Worm (Caenorhabditis elegans) whole organism, young adult: Measurements from ENCODE around the gene tag-329.
A peak's percentile ranks its signal among the peaks of the same experiment; 100 is the strongest.

ENCODE experiments used
- B0035.1 ChIP-seq: sonication (generic microtip); optimal IDR thresholded peaks from 2 replicates; lab custom pipeline; 2016; ENCODE audit warnings: missing genetic modification characterization, mild to moderate bottlenecking, missing compliant biosample characterization, missing genotype, missing genetic modification reagents
- B0336.3 ChIP-seq: fragments of 200-800 bp; sonication (Bioruptor generic); IDR thresholded peaks from 2 replicates; pipeline ENCODE4 v1.3.6; 2022; ENCODE audit warnings: missing genetic modification characterization, missing compliant biosample characterization
- C06A6.2 ChIP-seq: fragments of 200-800 bp; sonication (Bioruptor generic); conservative IDR thresholded peaks from 2 replicates; pipeline ENCODE4 v1.3.6; 2022; ENCODE audit warnings: missing genetic modification characterization, missing compliant biosample characterization
- F22D6.2 ChIP-seq: sonication (generic microtip); optimal IDR thresholded peaks from 2 replicates; lab custom pipeline; 2016; ENCODE audit warnings: mild to moderate bottlenecking, missing genetic modification characterization, missing compliant biosample characterization
- F52B5.7 ChIP-seq: sonication (generic microtip); optimal IDR thresholded peaks from 2 replicates; lab custom pipeline; 2016; ENCODE audit warnings: mild to moderate bottlenecking, missing genetic modification characterization, missing compliant biosample characterization
- Y53F4B.3 ChIP-seq: fragments of 200-800 bp; sonication (Bioruptor generic); IDR thresholded peaks from 2 replicates; pipeline ENCODE4 v1.3.6; 2022; ENCODE audit warnings: missing genetic modification reagents, missing genetic modification characterization, missing compliant biosample characterization
- Y53G8AR.9 ChIP-seq: fragments of 200-800 bp; sonication (Bioruptor generic); conservative IDR thresholded peaks from 2 replicates; pipeline ENCODE4 v1.3.6; 2022; ENCODE audit warnings: missing genetic modification reagents, missing genetic modification characterization, missing compliant biosample characterization
- ZK185.1 ChIP-seq: sonication (generic microtip); optimal IDR thresholded peaks from 2 replicates; lab custom pipeline; 2016; ENCODE audit warnings: mild to moderate bottlenecking, missing genetic modification characterization, missing compliant biosample characterization; ENCODE audit not compliant: poor library complexity, severe bottlenecking
- akir-1 ChIP-seq: fragments of 200-800 bp; sonication (Bioruptor generic); optimal IDR thresholded peaks from 2 replicates; lab custom pipeline; 2018; ENCODE audit warnings: mild to moderate bottlenecking, missing genetic modification characterization, moderate library complexity, missing compliant biosample characterization
- ama-1 ChIP-seq, 3 experiments: fragments of 150-350 bp in 1 of 3; sonication (generic microtip) in 2 of 3; optimal IDR thresholded peaks; 2 replicates each; lab custom pipeline; 2014 to 2018; ENCODE audit warnings: missing biosample characterization in 2 of 3, missing genetic modification characterization in 2 of 3, missing genetic modification reagents in 2 of 3
- aptf-2 ChIP-seq: fragments of 200-800 bp; sonication (Bioruptor generic); conservative IDR thresholded peaks from 2 replicates; pipeline ENCODE4 v1.3.6; 2022; ENCODE audit warnings: missing genetic modification reagents, missing genetic modification characterization, missing compliant biosample characterization
- aptf-3 ChIP-seq: fragments of 200-800 bp; sonication (Bioruptor generic); IDR thresholded peaks from 2 replicates; pipeline ENCODE4 v1.3.6; 2022; ENCODE audit warnings: missing genetic modification characterization, missing compliant biosample characterization
- bed-2 ChIP-seq: fragments of 200-800 bp; sonication (Bioruptor generic); IDR thresholded peaks from 2 replicates; pipeline ENCODE4 v1.3.6; 2022; ENCODE audit warnings: missing genetic modification reagents, missing genetic modification characterization, missing compliant biosample characterization
- ccch-3 ChIP-seq: fragments of 200-800 bp; sonication (Bioruptor generic); optimal IDR thresholded peaks from 2 replicates; lab custom pipeline; 2018; ENCODE audit warnings: mild to moderate bottlenecking, missing genetic modification characterization, missing compliant biosample characterization
- cebp-2 ChIP-seq: fragments of 200-800 bp; sonication (Bioruptor generic); IDR thresholded peaks from 2 replicates; pipeline ENCODE4 v1.3.6; 2022; ENCODE audit warnings: missing genetic modification characterization, missing compliant biosample characterization
- ceh-40 ChIP-seq: fragments of 200-800 bp; sonication (Bioruptor generic); IDR thresholded peaks from 2 replicates; pipeline ENCODE4 v1.3.6; 2022; ENCODE audit warnings: missing genetic modification characterization, missing compliant biosample characterization
- ceh-58 ChIP-seq: fragments of 200-800 bp; sonication (Bioruptor generic); IDR thresholded peaks from 2 replicates; pipeline ENCODE4 v1.3.6; 2022; ENCODE audit warnings: missing genetic modification characterization, missing compliant biosample characterization
- ceh-79 ChIP-seq: sonication (generic microtip); optimal IDR thresholded peaks from 2 replicates; lab custom pipeline; 2017; ENCODE audit warnings: mild to moderate bottlenecking, missing genetic modification characterization, missing compliant biosample characterization
- chd-7 ChIP-seq: sonication (generic microtip); optimal IDR thresholded peaks from 2 replicates; lab custom pipeline; 2016; ENCODE audit warnings: mild to moderate bottlenecking, missing genetic modification characterization, moderate library complexity, missing compliant biosample characterization
- dpff-1 ChIP-seq: sonication (generic microtip); optimal IDR thresholded peaks from 2 replicates; lab custom pipeline; 2017; ENCODE audit warnings: mild to moderate bottlenecking, missing genetic modification characterization, missing compliant biosample characterization
- egl-44 ChIP-seq: fragments of 200-800 bp; sonication (Bioruptor generic); IDR thresholded peaks from 2 replicates; pipeline ENCODE4 v1.3.6; 2022; ENCODE audit warnings: missing genetic modification reagents, missing genetic modification characterization, missing compliant biosample characterization
- ekl-4 ChIP-seq: fragments of 200-800 bp; sonication (Bioruptor generic); IDR thresholded peaks from 2 replicates; pipeline ENCODE4 v1.3.6; 2022; ENCODE audit warnings: missing genetic modification reagents, missing genetic modification characterization, missing compliant biosample characterization
- gei-17 ChIP-seq: fragments of 200-800 bp; sonication (Bioruptor generic); optimal IDR thresholded peaks from 2 replicates; lab custom pipeline; 2018; ENCODE audit warnings: mild to moderate bottlenecking, missing genetic modification characterization, missing compliant biosample characterization
- hmg-20 ChIP-seq: fragments of 200-800 bp; sonication (Bioruptor generic); IDR thresholded peaks from 2 replicates; pipeline ENCODE4 v1.3.6; 2022; ENCODE audit warnings: missing genetic modification reagents, missing genetic modification characterization, missing compliant biosample characterization
- hrde-1 ChIP-seq: sonication (generic microtip); optimal IDR thresholded peaks from 2 replicates; lab custom pipeline; 2016; ENCODE audit warnings: missing genetic modification characterization, mild to moderate bottlenecking, missing compliant biosample characterization, moderate library complexity, missing genotype, missing genetic modification reagents, borderline replicate concordance
- hsf-1 ChIP-seq: fragments of 200-800 bp; sonication (Bioruptor generic); IDR thresholded peaks from 2 replicates; pipeline ENCODE4 v1.3.6; 2022; ENCODE audit warnings: missing genetic modification reagents, missing genetic modification characterization, missing compliant biosample characterization
- lin-26 ChIP-seq: fragments of 200-800 bp; sonication (Bioruptor generic); IDR thresholded peaks from 2 replicates; pipeline ENCODE4 v1.3.6; 2022; ENCODE audit warnings: missing genetic modification reagents, missing genetic modification characterization, missing compliant biosample characterization
- lin-54 ChIP-seq: fragments of 200-800 bp; sonication (Bioruptor generic); optimal IDR thresholded peaks from 2 replicates; lab custom pipeline; 2018; ENCODE audit warnings: mild to moderate bottlenecking, missing genetic modification characterization, missing compliant biosample characterization
- lsl-1 ChIP-seq: fragments of 200-800 bp; sonication (Bioruptor generic); optimal IDR thresholded peaks from 2 replicates; lab custom pipeline; 2018; ENCODE audit warnings: mild to moderate bottlenecking, missing genetic modification characterization, moderate library complexity, missing compliant biosample characterization
- madf-10 ChIP-seq: sonication (generic microtip); optimal IDR thresholded peaks from 2 replicates; lab custom pipeline; 2016; ENCODE audit warnings: mild to moderate bottlenecking, missing genetic modification characterization, missing compliant biosample characterization
- madf-6 ChIP-seq: fragments of 200-800 bp; sonication (Bioruptor generic); IDR thresholded peaks from 2 replicates; pipeline ENCODE4 v1.3.6; 2022; ENCODE audit warnings: missing genetic modification reagents, missing genetic modification characterization, missing compliant biosample characterization
- madf-8 ChIP-seq: fragments of 200-800 bp; sonication (Bioruptor generic); conservative IDR thresholded peaks from 2 replicates; pipeline ENCODE4 v1.3.6; 2022; ENCODE audit warnings: missing genetic modification reagents, missing genetic modification characterization, missing compliant biosample characterization
- nhr-27 ChIP-seq: fragments of 200-800 bp; sonication (Bioruptor generic); optimal IDR thresholded peaks from 2 replicates; lab custom pipeline; 2018; ENCODE audit warnings: mild to moderate bottlenecking, missing genetic modification characterization, moderate library complexity, missing compliant biosample characterization
- nhr-90 ChIP-seq: sonication (generic microtip); optimal IDR thresholded peaks from 2 replicates; lab custom pipeline; 2016; ENCODE audit warnings: missing genotype, mild to moderate bottlenecking, missing genetic modification characterization, missing compliant biosample characterization
- pbrm-1 ChIP-seq: fragments of 200-800 bp; sonication (Bioruptor generic); IDR thresholded peaks from 2 replicates; pipeline ENCODE4 v1.3.6; 2022; ENCODE audit warnings: missing genetic modification reagents, missing genetic modification characterization, missing compliant biosample characterization
- rcor-1 ChIP-seq: fragments of 200-800 bp; sonication (Bioruptor generic); IDR thresholded peaks from 2 replicates; pipeline ENCODE4 v1.3.6; 2022; ENCODE audit warnings: missing genetic modification reagents, missing genetic modification characterization, missing compliant biosample characterization
- repo-1 ChIP-seq: sonication (generic microtip); optimal IDR thresholded peaks from 2 replicates; lab custom pipeline; 2017; ENCODE audit warnings: mild to moderate bottlenecking, missing genetic modification characterization, missing compliant biosample characterization
- sea-2 ChIP-seq: fragments of 200-800 bp; sonication (Bioruptor generic); IDR thresholded peaks from 2 replicates; pipeline ENCODE4 v1.3.6; 2022; ENCODE audit warnings: missing genetic modification characterization, missing compliant biosample characterization
- snpc-1.3 ChIP-seq: sonication (generic microtip); optimal IDR thresholded peaks from 2 replicates; lab custom pipeline; 2017; ENCODE audit warnings: missing genetic modification characterization, mild to moderate bottlenecking, missing compliant biosample characterization, antibody characterized with exemption, moderate library complexity, missing genotype, missing genetic modification reagents; ENCODE audit not compliant: insufficient read depth
- snpc-3.4 ChIP-seq: sonication (generic microtip); optimal IDR thresholded peaks from 2 replicates; lab custom pipeline; 2017; ENCODE audit warnings: missing genetic modification characterization, mild to moderate bottlenecking, missing compliant biosample characterization, antibody characterized with exemption, moderate library complexity, missing genotype, missing genetic modification reagents
- snpc-4 ChIP-seq, 5 experiments: fragments of 150-350 bp in 1 of 5; sonication (generic microtip) in 4 of 5; optimal IDR thresholded peaks; 2 replicates each; lab custom pipeline; 2014 to 2018; ENCODE audit warnings: missing genetic modification characterization in 5 of 5, missing biosample characterization in 3 of 5, antibody characterized with exemption in 2 of 5, mild to moderate bottlenecking in 2 of 5, missing compliant biosample characterization in 2 of 5, missing genotype in 2 of 5, moderate library complexity in 2 of 5, missing genetic modification reagents in 1 of 5
- unc-130 ChIP-seq: sonication (generic microtip); optimal IDR thresholded peaks from 2 replicates; lab custom pipeline; 2016; ENCODE audit warnings: missing genetic modification reagents, missing genetic modification characterization, missing compliant biosample characterization
- xnd-1 ChIP-seq: sonication (generic microtip); optimal IDR thresholded peaks from 2 replicates; lab custom pipeline; 2016; ENCODE audit warnings: missing genotype, missing genetic modification reagents, missing genetic modification characterization, missing compliant biosample characterization
- zim-3 ChIP-seq: sonication (generic microtip); optimal IDR thresholded peaks from 2 replicates; lab custom pipeline; 2017; ENCODE audit warnings: mild to moderate bottlenecking, missing genetic modification characterization, moderate library complexity, missing compliant biosample characterization
- ztf-3 ChIP-seq: fragments of 200-800 bp; sonication (Bioruptor generic); optimal IDR thresholded peaks from 2 replicates; lab custom pipeline; 2018; ENCODE audit warnings: mild to moderate bottlenecking, missing genetic modification characterization, missing compliant biosample characterization

The tag-329 gene

DNA sequence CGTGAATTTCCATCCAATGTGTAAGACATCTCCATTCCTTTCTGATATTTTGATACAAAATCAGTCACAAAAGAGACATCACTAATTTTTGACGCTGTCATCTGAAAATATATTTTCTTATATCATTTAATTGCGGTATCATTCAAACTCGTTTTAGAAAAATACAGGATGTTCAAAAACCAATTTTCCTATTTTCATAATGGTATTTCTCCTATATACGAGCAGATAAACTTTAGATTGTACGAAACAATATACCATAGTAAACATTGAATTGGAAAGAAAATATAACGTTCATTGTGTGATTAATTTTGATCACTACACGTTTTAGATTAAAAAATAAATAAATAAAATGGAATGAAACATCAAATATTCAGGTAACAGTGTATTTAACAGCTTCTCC, 6.8 kb downstream of the tag-329 start, which contains the start of gene C50F4.16:
TSS of gene C50F4.16 (minus strand) at position 101 of the 400 bp plus-strand sequence.
- 0 out of 2 replicates have a peak, but pooled peaks have one; percentile 31 for TF ChIP-seq madf-6 (GFP tag; lab: Robert Waterston, UW)
- TF ChIP-seq bed-2 (GFP tag; lab: Robert Waterston, UW) = no peak
- no peak for TF ChIP-seq nhr-90 (tag; lab: Kevin White, UChicago)
- TF ChIP-seq aptf-2 (GFP tag; lab: Robert Waterston, UW) = no peak
- no peak for TF ChIP-seq hrde-1 (tag; lab: Kevin White, UChicago)
- no peak for TF ChIP-seq ceh-79
- no peak for TF ChIP-seq ama-1 (optimal IDR thresholded peaks at IDR 0.05; lab: Kevin White, UChicago)
- TF ChIP-seq ama-1 (GFP tag; optimal IDR thresholded peaks at IDR 0.05; lab: Kevin White, UChicago) = peak in 1 of 2 experiments; percentile 26
- no peak for TF ChIP-seq ccch-3 (GFP tag; lab: Kevin White, UChicago)
- TF ChIP-seq hmg-20 (GFP tag; lab: Robert Waterston, UW) = no peak
- TF ChIP-seq madf-8 (GFP tag; lab: Robert Waterston, UW) = no peak
- TF ChIP-seq akir-1 (GFP tag; lab: Kevin White, UChicago) = no peak

DNA sequence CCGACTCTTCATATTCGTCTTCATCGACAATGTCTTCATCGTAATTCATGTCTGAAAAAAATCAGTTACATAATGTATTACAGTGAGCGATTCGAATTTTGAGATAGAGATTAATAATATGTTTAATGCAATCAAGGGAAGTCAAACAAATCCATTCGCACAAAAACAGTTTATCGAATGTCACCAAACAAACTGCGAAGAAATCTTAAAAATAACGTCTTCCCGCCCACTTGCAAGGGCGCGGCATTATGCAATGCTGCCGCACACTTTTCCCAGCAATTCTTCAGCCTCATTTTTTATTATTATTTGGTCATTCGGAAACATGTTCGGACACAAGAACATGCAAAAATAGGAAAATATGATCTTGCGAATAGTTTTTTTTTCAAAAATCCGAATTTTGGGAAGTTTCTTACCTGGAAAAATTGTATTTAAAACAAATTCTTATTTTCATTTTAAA, 9.5 kb downstream of the tag-329 start, which contains the start of gene mdf-1:
TSS of gene mdf-1 (minus strand) at position 51 of the 457 bp plus-strand sequence.
- TF ChIP-seq nhr-27 (tag; lab: Kevin White, UChicago) (no peak), Y53G8AR.9 (GFP tag; lab: Robert Waterston, UW) (no peak), C06A6.2 (peak; percentile 63), ztf-3 (no peak), lin-26 (GFP tag; lab: Robert Waterston, UW) (no peak), aptf-3 (GFP tag; lab: Robert Waterston, UW) (no peak), dpff-1 (tag; lab: Kevin White, UChicago) (no peak), snpc-3.4 (tag; lab: Kevin White, UChicago) (peak; percentile 52), unc-130 (GFP tag; lab: Kevin White, UChicago) (no peak), repo-1 (tag; lab: Kevin White, UChicago) (peak; percentile 57), ekl-4 (GFP tag; lab: Robert Waterston, UW) (no peak), hsf-1 (GFP tag; lab: Robert Waterston, UW) (no peak), madf-8 (GFP tag; lab: Robert Waterston, UW) (no peak), lin-54 (GFP tag; lab: Kevin White, UChicago) (peak; percentile 74), ceh-58 (GFP tag; lab: Robert Waterston, UW) (no peak), cebp-2 (GFP tag; lab: Robert Waterston, UW) (no peak), Y53F4B.3 (GFP tag; lab: Robert Waterston, UW) (no peak), F52B5.7 (tag; lab: Kevin White, UChicago) (no peak), B0336.3 (GFP tag; lab: Robert Waterston, UW) (no peak; the same call in 1 of the 2 replicates), zim-3 (tag; lab: Kevin White, UChicago) (no peak), snpc-1.3 (no peak), ceh-40 (GFP tag; lab: Robert Waterston, UW) (no peak), ama-1 (optimal IDR thresholded peaks at IDR 0.05; lab: Kevin White, UChicago) (peak; percentile 20), ama-1 (GFP tag; optimal IDR thresholded peaks at IDR 0.05; lab: Kevin White, UChicago) (no peak), egl-44 (GFP tag; lab: Robert Waterston, UW) (no peak), snpc-4 (GFP tag; optimal IDR thresholded peaks at IDR 0.05; lab: Kevin White, UChicago) (no peak), snpc-4 (tag; optimal IDR thresholded peaks at IDR 0.05; lab: Kevin White, UChicago) (peak; percentile 1 to 75 (median 26)), rcor-1 (0 out of 2 replicates have a peak, but pooled peaks have one; percentile 45), madf-10 (tag; lab: Kevin White, UChicago) (peak; percentile 26), ZK185.1 (tag; lab: Kevin White, UChicago) (peak; percentile 58), gei-17 (GFP tag; lab: Kevin White, UChicago) (no peak), sea-2 (GFP tag; lab: Robert Waterston, UW) (no peak), bed-2 (GFP tag; lab: Robert Waterston, UW) (no peak), chd-7 (peak; percentile 21), pbrm-1 (no peak), B0035.1 (peak; percentile 10), xnd-1 (tag; lab: Kevin White, UChicago) (no peak), F22D6.2 (no peak), lsl-1 (no peak), akir-1 (GFP tag; lab: Kevin White, UChicago) (no peak)
